Worm (Caenorhabditis elegans) whole organism, L4/young adult: ENCODE results near the gene F42H10.3.

Experiments
- dao-5 ChIP-seq: sonication (generic microtip); optimal IDR thresholded peaks from 2 replicates; lab custom pipeline; 2016; ENCODE audit warnings: missing genotype, missing genetic modification characterization, moderate library complexity, missing compliant biosample characterization
- him-1 ChIP-seq: sonication (generic microtip); optimal IDR thresholded peaks from 2 replicates; lab custom pipeline; 2016; ENCODE audit warnings: missing genotype, missing genetic modification reagents, missing genetic modification characterization, missing compliant biosample characterization

DNA sequence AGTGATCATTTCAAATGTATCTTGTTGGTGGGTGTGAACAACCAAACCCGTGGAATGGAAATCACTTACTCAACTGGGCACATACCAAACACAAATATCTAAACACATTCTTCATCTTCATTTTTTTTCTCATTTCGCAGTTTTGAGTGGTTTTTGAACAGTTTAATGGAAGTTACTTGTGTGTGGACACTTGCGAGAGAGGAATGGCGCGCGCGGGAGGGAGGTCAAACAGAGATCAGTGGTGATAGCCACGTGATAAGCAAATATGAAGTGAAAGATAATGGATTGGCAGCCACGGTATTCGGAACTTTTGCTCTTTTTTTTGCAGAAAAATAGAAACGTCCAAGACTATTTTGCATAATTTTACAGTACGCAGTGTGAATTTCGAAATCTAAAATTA, 36.6 kb downstream of the F42H10.3 start:
- TF ChIP-seq dao-5 = no peak
- TF ChIP-seq him-1 = no peak
